Worm (Caenorhabditis elegans) whole organism, L2 larva: ENCODE data around the gene chpf-1.

Experiments
- C34F6.9 ChIP-seq: fragments of 150-350 bp; optimal IDR thresholded peaks from 2 replicates; lab custom pipeline; 2014; ENCODE audit warnings: missing biosample characterization, missing genetic modification characterization
- F13H6.1 ChIP-seq: sonication (generic microtip); optimal IDR thresholded peaks from 2 replicates; lab custom pipeline; 2016; ENCODE audit warnings: missing genetic modification characterization, missing compliant biosample characterization
- Y55F3AM.14 ChIP-seq: fragments of 200-800 bp; sonication (Bioruptor generic); optimal IDR thresholded peaks from 2 replicates; lab custom pipeline; 2018; ENCODE audit warnings: mild to moderate bottlenecking, missing genetic modification characterization, missing compliant biosample characterization
- ZK546.5 ChIP-seq: sonication (generic microtip); optimal IDR thresholded peaks from 2 replicates; lab custom pipeline; 2017; ENCODE audit warnings: missing biosample characterization, missing genetic modification characterization
- ama-1 ChIP-seq: fragments of 150-350 bp; optimal IDR thresholded peaks from 2 replicates; lab custom pipeline; 2018; ENCODE audit warnings: inconsistent platforms
- ceh-82 ChIP-seq: fragments of 150-350 bp; optimal IDR thresholded peaks from 2 replicates; lab custom pipeline; 2014; ENCODE audit warnings: missing biosample characterization, missing genetic modification characterization
- crh-2 ChIP-seq: sonication (generic microtip); optimal IDR thresholded peaks from 2 replicates; lab custom pipeline; 2017; ENCODE audit warnings: missing biosample characterization, missing genetic modification characterization
- dmd-4 ChIP-seq: sonication (generic microtip); optimal IDR thresholded peaks from 2 replicates; lab custom pipeline; 2017; ENCODE audit warnings: missing biosample characterization, missing genetic modification characterization
- egl-27 ChIP-seq: sonication (generic microtip); optimal IDR thresholded peaks from 3 replicates; lab custom pipeline; 2017; ENCODE audit warnings: missing biosample characterization, missing genetic modification reagents, missing genetic modification characterization
- elt-1 ChIP-seq: fragments of 150-350 bp; optimal IDR thresholded peaks from 2 replicates; lab custom pipeline; 2014; ENCODE audit warnings: missing biosample characterization, missing genetic modification characterization
- elt-3 ChIP-seq: sonication (generic microtip); optimal IDR thresholded peaks from 2 replicates; lab custom pipeline; 2017; ENCODE audit warnings: missing biosample characterization, missing genetic modification characterization
- fos-1 ChIP-seq: fragments of 150-350 bp; optimal IDR thresholded peaks from 2 replicates; lab custom pipeline; 2014; ENCODE audit warnings: missing biosample characterization, missing genetic modification characterization
- lin-13 ChIP-seq: fragments of 150-350 bp; optimal IDR thresholded peaks from 2 replicates; lab custom pipeline; 2014; ENCODE audit warnings: missing biosample characterization, missing genetic modification reagents, missing genetic modification characterization
- lin-39 ChIP-seq: fragments of 150-350 bp; optimal IDR thresholded peaks from 2 replicates; lab custom pipeline; 2014; ENCODE audit warnings: missing biosample characterization, missing genetic modification reagents, missing genetic modification characterization
- lsy-2 ChIP-seq, 2 experiments: fragments of 150-350 bp in 1 of 2; sonication (generic microtip) in 1 of 2; optimal IDR thresholded peaks; 2 replicates each; lab custom pipeline; 2014 to 2017; ENCODE audit warnings: missing biosample characterization in 2 of 2, missing genetic modification characterization in 2 of 2
- mab-5 ChIP-seq: fragments of 150-350 bp; optimal IDR thresholded peaks from 2 replicates; lab custom pipeline; 2014; ENCODE audit warnings: missing biosample characterization, missing genetic modification characterization
- mdl-1 ChIP-seq, 2 experiments: fragments of 150-350 bp in 1 of 2; sonication (generic microtip) in 1 of 2; optimal IDR thresholded peaks; 2 replicates each; lab custom pipeline; 2017; ENCODE audit warnings: missing biosample characterization in 2 of 2, missing genetic modification characterization in 2 of 2
- nhr-11 ChIP-seq: fragments of 150-350 bp; optimal IDR thresholded peaks from 2 replicates; lab custom pipeline; 2014; ENCODE audit warnings: missing biosample characterization, missing genetic modification characterization
- nhr-12 ChIP-seq: fragments of 150-350 bp; optimal IDR thresholded peaks from 2 replicates; lab custom pipeline; 2014; ENCODE audit warnings: missing biosample characterization, missing genetic modification characterization
- nhr-129 ChIP-seq: fragments of 150-350 bp; optimal IDR thresholded peaks from 2 replicates; lab custom pipeline; 2014; ENCODE audit warnings: missing biosample characterization, missing genetic modification characterization
- nhr-21 ChIP-seq: fragments of 150-350 bp; optimal IDR thresholded peaks from 2 replicates; lab custom pipeline; 2014; ENCODE audit warnings: missing biosample characterization, missing genetic modification characterization
- nhr-23 ChIP-seq: fragments of 150-350 bp; optimal IDR thresholded peaks from 2 replicates; lab custom pipeline; 2014; ENCODE audit warnings: missing biosample characterization, missing genetic modification reagents, missing genetic modification characterization
- nhr-25 ChIP-seq: fragments of 150-350 bp; sonication (generic microtip); optimal IDR thresholded peaks from 3 replicates; lab custom pipeline; 2014; ENCODE audit warnings: missing biosample characterization, missing genetic modification characterization
- nhr-6 ChIP-seq: fragments of 150-350 bp; optimal IDR thresholded peaks from 2 replicates; lab custom pipeline; 2014; ENCODE audit warnings: missing biosample characterization, missing genetic modification characterization
- nhr-77 ChIP-seq: fragments of 150-350 bp; optimal IDR thresholded peaks from 2 replicates; lab custom pipeline; 2014; ENCODE audit warnings: missing biosample characterization, missing genetic modification characterization
- sem-4 ChIP-seq: fragments of 150-350 bp; optimal IDR thresholded peaks from 2 replicates; lab custom pipeline; 2014; ENCODE audit warnings: missing biosample characterization, missing genetic modification reagents, missing genetic modification characterization
- skn-1 ChIP-seq: sonication (generic microtip); optimal IDR thresholded peaks from 2 replicates; lab custom pipeline; 2017; ENCODE audit warnings: missing biosample characterization, missing genetic modification characterization
- snpc-4 ChIP-seq: fragments of 150-350 bp; optimal IDR thresholded peaks from 2 replicates; lab custom pipeline; 2014; ENCODE audit warnings: missing biosample characterization, missing genetic modification characterization
- unc-39 ChIP-seq: fragments of 150-350 bp; optimal IDR thresholded peaks from 2 replicates; lab custom pipeline; 2014; ENCODE audit warnings: missing biosample characterization, missing genetic modification characterization
- unc-55 ChIP-seq: fragments of 150-350 bp; sonication (generic microtip); optimal IDR thresholded peaks from 3 replicates; lab custom pipeline; 2014; ENCODE audit warnings: missing biosample characterization, missing genetic modification reagents, missing genetic modification characterization
- unc-62 ChIP-seq: fragments of 150-350 bp; optimal IDR thresholded peaks from 2 replicates; lab custom pipeline; 2014; ENCODE audit warnings: missing biosample characterization, missing genetic modification reagents, missing genetic modification characterization
- zag-1 ChIP-seq: fragments of 150-350 bp; optimal IDR thresholded peaks from 2 replicates; lab custom pipeline; 2014; ENCODE audit warnings: missing biosample characterization, missing genetic modification characterization
- ztf-1 ChIP-seq: fragments of 200-800 bp; sonication (Bioruptor generic); conservative IDR thresholded peaks from 2 replicates; pipeline ENCODE4 v1.3.6; 2022; ENCODE audit warnings: missing genetic modification characterization, missing compliant biosample characterization
- ztf-11 ChIP-seq: sonication (generic microtip); optimal IDR thresholded peaks from 2 replicates; lab custom pipeline; 2017; ENCODE audit warnings: missing biosample characterization, missing genetic modification characterization

The chpf-1 gene

ce11 chrV:10220605-10221004 lies 17.3 kb upstream of the chpf-1 start, which contains the start of gene C12D8.13:
Gene C12D8.13, minus strand, starts transcription at chrV:10220705.
- TF ChIP-seq nhr-23 = no peak
- no peak for TF ChIP-seq mdl-1 (tag; optimal IDR thresholded peaks at IDR 0.05; lab: Kevin White, UChicago)
- TF ChIP-seq elt-3 = no peak
- TF ChIP-seq dmd-4 (tag; lab: Kevin White, UChicago) = no peak
- TF ChIP-seq nhr-77 (tag; lab: Kevin White, UChicago) = no peak
- TF ChIP-seq ztf-11 (tag; lab: Kevin White, UChicago) = no peak
- no peak for TF ChIP-seq unc-39 (tag; lab: Kevin White, UChicago)
- TF ChIP-seq ztf-1 = no peak

- TF ChIP-seq ceh-82 (tag; lab: Kevin White, UChicago) = no peak
These were observed 13.4 kb upstream of the chpf-1 start, which contains the start of gene ZK856.14 for ce11 chrV:10216724-10217123. Gene ZK856.14, plus strand, starts transcription at chrV:10217024.

ce11 chrV:10212627-10213026 lies 9.3 kb upstream of the chpf-1 start, which contains the start of gene hpo-40:
Gene hpo-40, plus strand, starts transcription at chrV:10212927.
- no peak for TF ChIP-seq lin-13 (GFP tag; lab: Kevin White, UChicago)
- no peak for TF ChIP-seq ztf-11 (tag; lab: Kevin White, UChicago)

- TF ChIP-seq nhr-77 (tag; lab: Kevin White, UChicago) (no peak), elt-3 (no peak), ZK546.5 (no peak), skn-1 (no peak), lsy-2 (tag; optimal IDR thresholded peaks at IDR 0.05; lab: Kevin White, UChicago) (no peak), nhr-6 (no peak), zag-1 (no peak), unc-55 (GFP tag; lab: Kevin White, UChicago) (no peak), ztf-1 (no peak), mab-5 (tag; lab: Kevin White, UChicago) (no peak), F13H6.1 (tag; lab: Kevin White, UChicago) (no peak), crh-2 (no peak), nhr-12 (tag; lab: Kevin White, UChicago) (no peak), sem-4 (tag; lab: Kevin White, UChicago) (no peak), nhr-129 (no peak), C34F6.9 (tag; lab: Kevin White, UChicago) (no peak), nhr-11 (tag; lab: Kevin White, UChicago) (no peak)
These were observed 8.7 kb upstream of the chpf-1 start, which contains the start of gene zhit-3 for ce11 chrV:10212027-10212426. Gene zhit-3, minus strand, starts transcription at chrV:10212127.

- TF ChIP-seq sem-4 (tag; lab: Kevin White, UChicago) (no peak), egl-27 (no peak), lin-39 (no peak), nhr-21 (no peak), mdl-1 (tag; optimal IDR thresholded peaks at IDR 0.05; lab: Kevin White, UChicago) (no peak), elt-1 (no peak), nhr-23 (no peak), snpc-4 (tag; lab: Kevin White, UChicago) (no peak), unc-62 (GFP tag; lab: Kevin White, UChicago) (no peak), fos-1 (tag; lab: Kevin White, UChicago) (no peak), C34F6.9 (tag; lab: Kevin White, UChicago) (no peak), ama-1 (lab: Kevin White, UChicago) (no peak), ceh-82 (tag; lab: Kevin White, UChicago) (no peak), unc-39 (tag; lab: Kevin White, UChicago) (no peak), Y55F3AM.14 (GFP tag; lab: Kevin White, UChicago) (no peak), nhr-12 (tag; lab: Kevin White, UChicago) (no peak)
These were observed 7.0 kb upstream of the chpf-1 start, which contains the start of gene tftc-3 for ce11 chrV:10210244-10210643. Gene tftc-3, minus strand, starts transcription at chrV:10210344.

- TF ChIP-seq skn-1 = no peak
- TF ChIP-seq mab-5 (tag; lab: Kevin White, UChicago) = no peak
- TF ChIP-seq unc-62 (GFP tag; lab: Kevin White, UChicago) = no peak
- no peak for TF ChIP-seq nhr-25
These were observed 3.2 kb upstream of the chpf-1 start, which contains the start of gene rpc-25 for ce11 chrV:10206502-10206901. Gene rpc-25, minus strand, starts transcription at chrV:10206602.
